Fruit fly (Drosophila melanogaster) whole organism, pupa: ENCODE measurements around the gene TrpRS.

ENCODE experiments used
- CG12605 ChIP-seq: fragments of 200-800 bp; sonication (Bioruptor generic); IDR thresholded peaks from 2 replicates; pipeline ENCODE4 v1.3.6; 2022; ENCODE audit warnings: missing biosample characterization, missing genetic modification characterization
- CG13204 ChIP-seq: fragments of 200-800 bp; sonication (Bioruptor generic); optimal IDR thresholded peaks from 2 replicates; lab custom pipeline; 2018; ENCODE audit warnings: missing biosample characterization, mild to moderate bottlenecking, missing genetic modification characterization, moderate library complexity
- CG15710 ChIP-seq: fragments of 200-800 bp; sonication (Bioruptor generic); optimal IDR thresholded peaks from 2 replicates; lab custom pipeline; 2018; ENCODE audit warnings: missing biosample characterization, mild to moderate bottlenecking, missing genetic modification characterization, moderate library complexity
- CG17806 ChIP-seq: fragments of 200-800 bp; sonication (Bioruptor generic); optimal IDR thresholded peaks from 2 replicates; lab custom pipeline; 2018; ENCODE audit warnings: missing biosample characterization, mild to moderate bottlenecking, missing genetic modification characterization, moderate library complexity
- CG32121 ChIP-seq: fragments of 200-800 bp; sonication (Bioruptor generic); IDR thresholded peaks from 2 replicates; pipeline ENCODE4 v1.3.6; 2022; ENCODE audit warnings: missing biosample characterization, missing genetic modification characterization
- CG8159 ChIP-seq: fragments of 200-800 bp; sonication (Bioruptor generic); optimal IDR thresholded peaks from 3 replicates; lab custom pipeline; 2018; ENCODE audit warnings: missing biosample characterization, mild to moderate bottlenecking, missing genetic modification characterization, moderate library complexity
- CG8301 ChIP-seq: fragments of 200-800 bp; sonication (Bioruptor generic); optimal IDR thresholded peaks from 2 replicates; lab custom pipeline; 2018; ENCODE audit warnings: missing biosample characterization, mild to moderate bottlenecking, missing genetic modification characterization
- Ets98B ChIP-seq: fragments of 200-800 bp; sonication (Bioruptor generic); IDR thresholded peaks from 2 replicates; pipeline ENCODE4 v1.3.6; 2022; ENCODE audit warnings: missing biosample characterization, missing genetic modification characterization
- Pif1A ChIP-seq: fragments of 200-800 bp; sonication (Bioruptor generic); optimal IDR thresholded peaks from 3 replicates; lab custom pipeline; 2016; ENCODE audit warnings: missing biosample characterization, missing genetic modification characterization
- Snoo ChIP-seq: fragments of 200-800 bp; sonication (Bioruptor generic); optimal IDR thresholded peaks from 3 replicates; lab custom pipeline; 2017; ENCODE audit warnings: missing biosample characterization, mild to moderate bottlenecking, missing genetic modification characterization, inconsistent platforms
- fd96Ca ChIP-seq: fragments of 200-800 bp; sonication (Bioruptor generic); IDR thresholded peaks from 3 replicates; pipeline ENCODE4 v1.3.6; 2022; ENCODE audit warnings: missing biosample characterization, missing genetic modification characterization
- gl ChIP-seq: fragments of 200-800 bp; sonication (Bioruptor generic); optimal IDR thresholded peaks from 2 replicates; lab custom pipeline; 2018; ENCODE audit warnings: missing biosample characterization, mild to moderate bottlenecking, missing genetic modification characterization
- rn ChIP-seq: fragments of 200-800 bp; sonication (Bioruptor generic); IDR thresholded peaks from 2 replicates; pipeline ENCODE4 v1.3.6; 2022; ENCODE audit warnings: missing biosample characterization, missing genetic modification characterization

- TF ChIP-seq CG15710 (tag; lab: Kevin White, UChicago), result no peak
- TF ChIP-seq Pif1A, result no peak
- TF ChIP-seq Ets98B (GFP tag; lab: Robert Waterston, UW), result no peak
- TF ChIP-seq CG17806 (tag; lab: Kevin White, UChicago), result no peak
- TF ChIP-seq Snoo (tag; lab: Kevin White, UChicago), result no peak
- TF ChIP-seq CG8301, result no peak
- TF ChIP-seq CG13204 (GFP tag; lab: Kevin White, UChicago), result no peak
- no peak for TF ChIP-seq rn (GFP tag; lab: Robert Waterston, UW)
- TF ChIP-seq CG32121, result no peak
- no peak for TF ChIP-seq CG8159 (tag; lab: Kevin White, UChicago)
- TF ChIP-seq fd96Ca (GFP tag; lab: Robert Waterston, UW), result no peak
- TF ChIP-seq CG12605 (GFP tag; lab: Robert Waterston, UW), result no peak
- TF ChIP-seq gl (tag; lab: Kevin White, UChicago), result no peak
These were observed 17.0 kb downstream of the TrpRS start for dm6 chr3R:9249736-9250044.
